Worm (Caenorhabditis elegans): ENCODE measurements around the gene srw-8.
"Not testable (repeated sequence)": the region's sequence is repeated elsewhere in the genome, so short reads cannot be mapped to it uniquely, and the experiment has no call there.

srw-8 gene

DNA sequence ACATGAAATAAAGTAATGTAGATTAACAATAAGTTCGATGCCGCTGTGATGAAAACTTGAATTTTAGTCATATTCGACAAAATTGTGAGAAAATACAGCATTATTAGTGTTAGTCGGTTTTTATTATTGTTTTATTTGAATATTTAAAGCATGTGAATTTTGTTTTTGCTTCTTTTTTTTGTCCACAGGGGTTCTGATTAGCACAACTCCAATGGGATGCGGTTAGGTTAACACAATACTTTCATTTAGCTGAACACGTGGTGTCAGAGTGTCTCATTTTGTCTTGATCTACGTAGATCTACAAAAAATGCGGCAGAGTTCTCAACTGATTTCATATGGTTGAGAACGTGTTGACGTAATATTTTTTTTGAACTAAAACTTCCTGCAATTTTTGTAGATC is 35.0 kb upstream of the srw-8 start, which contains the start of gene str-40:
str-40 (minus strand) TSS at position 101 of the 400 bp plus-strand sequence.
- TF ChIP-seq sea-2 (GFP tag; IDR thresholded peaks at IDR 0.05), result no peak
- no peak for TF ChIP-seq unc-62 (GFP tag; optimal IDR thresholded peaks at IDR 0.05)
- TF ChIP-seq rec-8 (tag; optimal IDR thresholded peaks at IDR 0.05), result no peak
- TF ChIP-seq T07F8.4 (tag; optimal IDR thresholded peaks at IDR 0.05), result no peak
- TF ChIP-seq akir-1 (GFP tag; optimal IDR thresholded peaks at IDR 0.05), result no peak
- no peak for TF ChIP-seq Y53G8AR.9 (GFP tag; conservative IDR thresholded peaks at IDR 0.05)
- no peak for TF ChIP-seq lir-1 (GFP tag; conservative IDR thresholded peaks at IDR 0.05)
- no peak for TF ChIP-seq mel-28 (tag; optimal IDR thresholded peaks at IDR 0.05; ENCODE audit: borderline replicate concordance)
- TF ChIP-seq zfh-2 (GFP tag; conservative IDR thresholded peaks at IDR 0.05), result no peak
- TF ChIP-seq ceh-91 (GFP tag; IDR thresholded peaks at IDR 0.05), result no peak
- TF ChIP-seq F10E7.11 (tag; optimal IDR thresholded peaks at IDR 0.05), result no peak
- TF ChIP-seq ceh-40 (GFP tag; IDR thresholded peaks at IDR 0.05), result no peak
- TF ChIP-seq C06A6.2 (GFP tag; conservative IDR thresholded peaks at IDR 0.05), result no peak
- TF ChIP-seq athp-1 (tag; optimal IDR thresholded peaks at IDR 0.05), result no peak
- TF ChIP-seq ztf-25 (GFP tag; IDR thresholded peaks at IDR 0.05), result no peak
- no peak for TF ChIP-seq madf-6 (GFP tag; IDR thresholded peaks at IDR 0.05)
- no peak for TF ChIP-seq snpc-3.4 (tag; optimal IDR thresholded peaks at IDR 0.05)

DNA sequence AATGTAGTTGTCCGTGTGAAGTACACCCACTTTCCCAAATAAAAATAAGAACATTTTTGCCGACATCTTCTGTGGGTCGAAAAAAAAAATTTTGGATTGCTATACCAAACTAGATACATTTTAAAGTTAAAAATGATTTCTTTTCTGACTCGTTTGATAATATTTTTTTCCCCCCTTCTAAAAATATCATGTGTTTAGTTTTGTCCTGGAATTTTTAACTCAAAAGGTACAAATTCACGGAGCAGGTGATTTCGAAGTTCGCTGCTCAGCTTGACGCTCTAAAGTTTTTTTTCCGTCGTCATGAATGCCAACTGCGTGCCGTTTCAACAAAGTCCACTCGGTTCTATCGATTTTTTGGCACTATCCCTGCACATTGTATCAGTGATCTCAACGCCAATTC is 31.8 kb upstream of the srw-8 start, which contains the start of gene srh-185:
srh-185 (plus strand) TSS at position 301 of the 400 bp plus-strand sequence.
- TF ChIP-seq mxl-1 (tag; optimal IDR thresholded peaks at IDR 0.05) (no peak), K11D2.4 (GFP tag; IDR thresholded peaks at IDR 0.05) (no peak), rec-8 (tag; optimal IDR thresholded peaks at IDR 0.05) (no peak), egl-18 (GFP tag; IDR thresholded peaks at IDR 0.05) (no peak), ceh-27 (GFP tag; optimal IDR thresholded peaks at IDR 0.05) (no peak), dpl-1 (GFP tag; optimal IDR thresholded peaks at IDR 0.05) (no peak), T07F8.4 (tag; optimal IDR thresholded peaks at IDR 0.05) (no peak), athp-1 (tag; optimal IDR thresholded peaks at IDR 0.05) (no peak), ama-1 (optimal IDR thresholded peaks at IDR 0.05) (no peak), ama-1 (GFP tag; optimal IDR thresholded peaks at IDR 0.05) (no peak), Y53F4B.3 (GFP tag; IDR thresholded peaks at IDR 0.05) (no peak), ceh-58 (GFP tag; IDR thresholded peaks at IDR 0.05) (no peak), lsy-27 (tag; optimal IDR thresholded peaks at IDR 0.05; ENCODE audit: borderline replicate concordance, insufficient read depth) (no peak), unc-130 (GFP tag; optimal IDR thresholded peaks at IDR 0.05) (no peak), gei-17 (GFP tag; optimal IDR thresholded peaks at IDR 0.05) (no peak), pha-4 (tag; optimal IDR thresholded peaks at IDR 0.05) (no peak), B0035.1 (tag; optimal IDR thresholded peaks at IDR 0.05) (no peak), attf-6 (GFP tag; IDR thresholded peaks at IDR 0.05) (no peak)

ce11 chrV:3064418-3064817 is 30.3 kb upstream of the srw-8 start, which contains the start of gene srt-16:
TSS of gene srt-16 (minus strand) at chrV:3064518.
- TF ChIP-seq let-526 (GFP tag; IDR thresholded peaks at IDR 0.05); madf-10 (tag; optimal IDR thresholded peaks at IDR 0.05); B0019.2 (GFP tag; conservative IDR thresholded peaks at IDR 0.05): not testable (repeated sequence)

- no peak for TF ChIP-seq him-1 (tag; optimal IDR thresholded peaks at IDR 0.05)
- TF ChIP-seq nhr-120 (GFP tag; IDR thresholded peaks at IDR 0.05), result no peak
- TF ChIP-seq B0336.3 (GFP tag; IDR thresholded peaks at IDR 0.05), result no peak
- TF ChIP-seq T26A5.8 (tag; optimal IDR thresholded peaks at IDR 0.05), result no peak
- no peak for TF ChIP-seq gei-17 (GFP tag; optimal IDR thresholded peaks at IDR 0.05)
- TF ChIP-seq Y53G8AR.9 (GFP tag; conservative IDR thresholded peaks at IDR 0.05), result no peak
- TF ChIP-seq nfyb-1 (GFP tag; IDR thresholded peaks at IDR 0.05), result no peak
- TF ChIP-seq ceh-40 (GFP tag; IDR thresholded peaks at IDR 0.05), result no peak
- TF ChIP-seq Y53F4B.3 (GFP tag; IDR thresholded peaks at IDR 0.05), result no peak
- no peak for TF ChIP-seq F49E8.2 (tag; optimal IDR thresholded peaks at IDR 0.05; ENCODE audit: insufficient read depth)
- no peak for TF ChIP-seq snpc-3.4 (tag; optimal IDR thresholded peaks at IDR 0.05)
- no peak for TF ChIP-seq nhr-179 (tag; optimal IDR thresholded peaks at IDR 0.05)
- TF ChIP-seq D2030.7 (GFP tag; IDR thresholded peaks at IDR 0.05), result no peak
- TF ChIP-seq aptf-2 (GFP tag; conservative IDR thresholded peaks at IDR 0.05), result no peak
Observed at ce11 chrV:3062078-3062477, 27.9 kb upstream of the srw-8 start, which contains the start of gene srt-15. TSS of gene srt-15 (minus strand) at chrV:3062178.
